Fruit fly (Drosophila melanogaster) whole organism, embryonic: Measurements from ENCODE around the gene CG12171.
A peak's percentile ranks its signal among the peaks of the same experiment; 100 is the strongest.

Source experiments
- CG12155 ChIP-seq: fragments of 200-800 bp; sonication (Bioruptor generic); optimal IDR thresholded peaks from 3 replicates; lab custom pipeline; 2016; ENCODE audit warnings: missing biosample characterization, missing genetic modification characterization
- CG13424 ChIP-seq: fragments of 200-800 bp; sonication (Bioruptor generic); optimal IDR thresholded peaks from 2 replicates; lab custom pipeline; 2019; ENCODE audit warnings: missing biosample characterization, mild to moderate bottlenecking, missing genetic modification characterization, moderate library complexity
- CG14014 ChIP-seq: fragments of 200-800 bp; sonication (Bioruptor generic); IDR thresholded peaks from 2 replicates; pipeline ENCODE4 v1.3.6; 2022; ENCODE audit warnings: missing biosample characterization, missing genetic modification characterization
- CG14441 ChIP-seq: fragments of 200-800 bp; sonication (Bioruptor generic); IDR thresholded peaks from 2 replicates; pipeline ENCODE4 v1.3.6; 2022; ENCODE audit warnings: missing biosample characterization, missing genetic modification characterization
- CG1529 ChIP-seq: fragments of 200-800 bp; sonication (Bioruptor generic); optimal IDR thresholded peaks from 3 replicates; lab custom pipeline; 2018; ENCODE audit warnings: missing biosample characterization, missing genetic modification characterization
- CG15601 ChIP-seq: fragments of 200-800 bp; sonication (Bioruptor generic); optimal IDR thresholded peaks from 3 replicates; lab custom pipeline; 2019; ENCODE audit warnings: missing biosample characterization, mild to moderate bottlenecking, missing genetic modification characterization, moderate library complexity
- CG16815 ChIP-seq: fragments of 200-800 bp; sonication (Bioruptor generic); optimal IDR thresholded peaks from 3 replicates; lab custom pipeline; 2017; ENCODE audit warnings: missing biosample characterization, mild to moderate bottlenecking, missing genetic modification characterization
- CG16863 ChIP-seq: fragments of 200-800 bp; sonication (Bioruptor generic); optimal IDR thresholded peaks from 3 replicates; lab custom pipeline; 2016; ENCODE audit warnings: missing biosample characterization, missing genetic modification characterization
- CG17328 ChIP-seq: fragments of 200-800 bp; sonication (Bioruptor generic); IDR thresholded peaks from 2 replicates; pipeline ENCODE4 v1.3.6; 2022; ENCODE audit warnings: missing biosample characterization, missing genetic modification characterization
- CG18619 ChIP-seq: fragments of 200-800 bp; sonication (Bioruptor generic); optimal IDR thresholded peaks from 3 replicates; lab custom pipeline; 2017; ENCODE audit warnings: missing biosample characterization, mild to moderate bottlenecking, missing genetic modification characterization
- CG18764 ChIP-seq: fragments of 200-800 bp; sonication (Bioruptor generic); optimal IDR thresholded peaks from 3 replicates; lab custom pipeline; 2016; ENCODE audit warnings: missing biosample characterization, missing genetic modification characterization
- CG2678 ChIP-seq: fragments of 200-800 bp; sonication (Bioruptor generic); optimal IDR thresholded peaks from 3 replicates; lab custom pipeline; 2019; ENCODE audit warnings: missing biosample characterization, mild to moderate bottlenecking, missing genetic modification characterization, moderate library complexity
- CG2889 ChIP-seq: fragments of 200-800 bp; sonication (Bioruptor generic); IDR thresholded peaks from 3 replicates; pipeline ENCODE4 v1.3.6; 2022; ENCODE audit warnings: missing biosample characterization, missing genetic modification characterization
- CG32772 ChIP-seq: fragments of 200-800 bp; sonication (Bioruptor generic); IDR thresholded peaks from 2 replicates; pipeline ENCODE4 v1.3.6; 2022; ENCODE audit warnings: missing biosample characterization, missing genetic modification characterization
- CG33213 ChIP-seq: fragments of 200-800 bp; sonication (Bioruptor generic); optimal IDR thresholded peaks from 3 replicates; lab custom pipeline; 2016; ENCODE audit warnings: missing biosample characterization, missing genetic modification characterization
- CG34376 ChIP-seq: fragments of 200-800 bp; sonication (Bioruptor generic); optimal IDR thresholded peaks from 2 replicates; lab custom pipeline; 2018; ENCODE audit warnings: missing biosample characterization, mild to moderate bottlenecking, missing genetic modification characterization
- CG4424 ChIP-seq: fragments of 200-800 bp; sonication (Bioruptor generic); optimal IDR thresholded peaks from 3 replicates; lab custom pipeline; 2016; ENCODE audit warnings: missing biosample characterization, missing genetic modification characterization
- CG7987 ChIP-seq: fragments of 200-800 bp; sonication (Bioruptor generic); optimal IDR thresholded peaks from 2 replicates; lab custom pipeline; 2018; ENCODE audit warnings: missing biosample characterization, mild to moderate bottlenecking, missing genetic modification characterization, moderate library complexity
- CG8478 ChIP-seq: fragments of >200 bp; optimal IDR thresholded peaks from 2 replicates; lab custom pipeline; 2018
- CHES-1-like ChIP-seq: fragments of 200-800 bp; sonication (Bioruptor generic); optimal IDR thresholded peaks from 2 replicates; lab custom pipeline; 2016; ENCODE audit warnings: missing biosample characterization, missing genetic modification characterization
- Dbx ChIP-seq: fragments of 200-800 bp; sonication (Bioruptor generic); IDR thresholded peaks from 3 replicates; pipeline ENCODE4 v1.3.6; 2022; ENCODE audit warnings: missing biosample characterization, missing genetic modification characterization
- Dek ChIP-seq: fragments of 200-800 bp; sonication (Bioruptor generic); optimal IDR thresholded peaks from 3 replicates; lab custom pipeline; 2019; ENCODE audit warnings: missing biosample characterization, mild to moderate bottlenecking, missing genetic modification characterization, moderate library complexity
- Dip2 ChIP-seq: fragments of 200-800 bp; sonication (Bioruptor generic); IDR thresholded peaks from 2 replicates; pipeline ENCODE4 v1.3.6; 2022; ENCODE audit warnings: missing biosample characterization, missing genetic modification characterization
- Drgx ChIP-seq: fragments of 200-800 bp; sonication (Bioruptor generic); IDR thresholded peaks from 2 replicates; pipeline ENCODE4 v1.3.6; 2022; ENCODE audit warnings: missing biosample characterization, missing genetic modification characterization
- E2f2 ChIP-seq: fragments of 200-800 bp; sonication (Bioruptor generic); IDR thresholded peaks from 2 replicates; pipeline ENCODE4 v1.3.6; 2022; ENCODE audit warnings: missing biosample characterization, missing genetic modification characterization
- Eip74EF ChIP-seq, 2 experiments: fragments of 200-800 bp in 1 of 2; fragments of >200 bp in 1 of 2; sonication (Bioruptor generic) in 1 of 2; optimal IDR thresholded peaks; 2 replicates each; lab custom pipeline; 2017 to 2019; ENCODE audit warnings: missing biosample characterization in 2 of 2, missing genetic modification characterization in 2 of 2, mild to moderate bottlenecking in 1 of 2, moderate library complexity in 1 of 2
- HmgD ChIP-seq: fragments of 200-800 bp; sonication (Bioruptor generic); optimal IDR thresholded peaks from 3 replicates; lab custom pipeline; 2016; ENCODE audit warnings: missing biosample characterization, missing genetic modification characterization
- MESR4 ChIP-seq: fragments of 200-800 bp; sonication (Bioruptor generic); optimal IDR thresholded peaks from 2 replicates; lab custom pipeline; 2018; ENCODE audit warnings: missing biosample characterization, mild to moderate bottlenecking, missing genetic modification characterization, moderate library complexity
- Max ChIP-seq: fragments of 200-800 bp; sonication (Bioruptor generic); optimal IDR thresholded peaks from 2 replicates; lab custom pipeline; 2016; ENCODE audit warnings: missing biosample characterization, mild to moderate bottlenecking, missing genetic modification characterization
- NK7.1 ChIP-seq: fragments of 200-800 bp; sonication (Bioruptor generic); optimal IDR thresholded peaks from 3 replicates; lab custom pipeline; 2016; ENCODE audit warnings: missing biosample characterization, missing genetic modification characterization
- Poxn ChIP-seq: fragments of 200-800 bp; sonication (Bioruptor generic); IDR thresholded peaks from 2 replicates; pipeline ENCODE4 v1.3.6; 2022; ENCODE audit warnings: missing biosample characterization, missing genetic modification characterization
- Sox100B ChIP-seq: fragments of 200-800 bp; sonication (Bioruptor generic); optimal IDR thresholded peaks from 3 replicates; lab custom pipeline; 2018; ENCODE audit warnings: missing biosample characterization, mild to moderate bottlenecking, missing genetic modification characterization
- Spps ChIP-seq: fragments of 200-800 bp; sonication (Bioruptor generic); optimal IDR thresholded peaks from 2 replicates; lab custom pipeline; 2018; ENCODE audit warnings: missing biosample characterization, mild to moderate bottlenecking, missing genetic modification characterization
- Usf ChIP-seq: fragments of 200-800 bp; sonication (Bioruptor generic); optimal IDR thresholded peaks from 2 replicates; lab custom pipeline; 2017; ENCODE audit warnings: missing genotype, missing biosample characterization, missing genetic modification characterization
- ab ChIP-seq: fragments of 200-800 bp; sonication (Bioruptor generic); optimal IDR thresholded peaks from 2 replicates; lab custom pipeline; 2016; ENCODE audit warnings: missing biosample characterization, missing genetic modification characterization
- chn ChIP-seq: fragments of 200-800 bp; sonication (Bioruptor generic); optimal IDR thresholded peaks from 2 replicates; lab custom pipeline; 2016; ENCODE audit warnings: missing biosample characterization, missing genetic modification characterization
- ci ChIP-seq: fragments of 200-800 bp; sonication (Bioruptor generic); IDR thresholded peaks from 3 replicates; pipeline ENCODE4 v1.3.6; 2022; ENCODE audit warnings: missing biosample characterization, missing genetic modification characterization
- disco-r ChIP-seq: fragments of 200-800 bp; sonication (Bioruptor generic); optimal IDR thresholded peaks from 2 replicates; lab custom pipeline; 2016; ENCODE audit warnings: missing biosample characterization, missing genetic modification characterization
- dmrt99B ChIP-seq: fragments of 200-800 bp; sonication (Bioruptor generic); optimal IDR thresholded peaks from 2 replicates; lab custom pipeline; 2018; ENCODE audit warnings: missing biosample characterization, mild to moderate bottlenecking, missing genetic modification characterization, moderate library complexity
- luna ChIP-seq: fragments of 200-800 bp; sonication (Bioruptor generic); optimal IDR thresholded peaks from 2 replicates; lab custom pipeline; 2016; ENCODE audit warnings: missing biosample characterization, missing genetic modification characterization
- mirr ChIP-seq: fragments of 200-800 bp; sonication (Bioruptor generic); optimal IDR thresholded peaks from 3 replicates; lab custom pipeline; 2018; ENCODE audit warnings: missing biosample characterization, mild to moderate bottlenecking, missing genetic modification characterization
- mld ChIP-seq: fragments of 200-800 bp; sonication (Bioruptor generic); IDR thresholded peaks from 3 replicates; pipeline ENCODE4 v1.3.6; 2022; ENCODE audit warnings: missing biosample characterization, missing genetic modification characterization; ENCODE audit not compliant: partially characterized antibody
- nau ChIP-seq: fragments of 200-800 bp; sonication (Bioruptor generic); optimal IDR thresholded peaks from 3 replicates; lab custom pipeline; 2017; ENCODE audit warnings: missing biosample characterization, mild to moderate bottlenecking, missing genetic modification characterization, missing genetic modification reagents
- nerfin-1 ChIP-seq: fragments of 200-800 bp; sonication (Bioruptor generic); optimal IDR thresholded peaks from 3 replicates; lab custom pipeline; 2019; ENCODE audit warnings: missing biosample characterization, mild to moderate bottlenecking, missing genetic modification characterization, moderate library complexity
- pros ChIP-seq: fragments of 200-800 bp; sonication (Bioruptor generic); optimal IDR thresholded peaks from 3 replicates; lab custom pipeline; 2019; ENCODE audit warnings: missing biosample characterization, mild to moderate bottlenecking, missing genetic modification characterization, moderate library complexity
- sens ChIP-seq: fragments of 200-800 bp; sonication (Bioruptor generic); peaks from one replicate; lab custom pipeline; 2016; ENCODE audit warnings: missing biosample characterization, missing genetic modification characterization
- sima ChIP-seq: fragments of 200-800 bp; sonication (Bioruptor generic); optimal IDR thresholded peaks from 2 replicates; lab custom pipeline; 2016; ENCODE audit warnings: missing biosample characterization, missing genetic modification characterization
- tup ChIP-seq: fragments of 200-800 bp; sonication (Bioruptor generic); optimal IDR thresholded peaks from 2 replicates; lab custom pipeline; 2016; ENCODE audit warnings: missing biosample characterization, mild to moderate bottlenecking, missing genetic modification characterization, moderate library complexity
- tx ChIP-seq: fragments of 200-800 bp; sonication (Bioruptor generic); optimal IDR thresholded peaks from 2 replicates; lab custom pipeline; 2016; ENCODE audit warnings: missing biosample characterization, missing genetic modification characterization
- wdn ChIP-seq: fragments of 200-800 bp; sonication (Bioruptor generic); IDR thresholded peaks from 2 replicates; pipeline ENCODE4 v1.3.6; 2022; ENCODE audit warnings: missing biosample characterization, missing genetic modification characterization
- yki ChIP-seq: fragments of >200 bp; optimal IDR thresholded peaks from 3 replicates; lab custom pipeline; 2018
- zen2 ChIP-seq: fragments of 200-800 bp; sonication (Bioruptor generic); IDR thresholded peaks from 3 replicates; pipeline ENCODE4 v1.3.6; 2022; ENCODE audit warnings: missing biosample characterization, missing genetic modification characterization; ENCODE audit not compliant: partially characterized antibody

The CG12171 gene

dm6 chr3R:5606477-5606876 is 26.9 kb upstream of the CG12171 start, which contains the start of gene asl (continued):
- TF ChIP-seq sens (GFP tag; lab: Kevin White, UChicago) (peak; percentile 93), CG12155 (GFP tag; lab: Kevin White, UChicago) (peak; percentile 63), CG18619 (GFP tag; lab: Kevin White, UChicago) (peak; percentile 56), Dek (peak; percentile 7), CHES-1-like (GFP tag; lab: Kevin White, UChicago) (peak; percentile 58), CG16815 (GFP tag; lab: Kevin White, UChicago) (peak; percentile 39), pros (no peak), luna (no peak), CG34376 (GFP tag; lab: Kevin White, UChicago) (peak; percentile 55), nau (GFP tag; lab: Kevin White, UChicago) (no peak), mld (GFP tag; lab: Robert Waterston, UW) (no peak), zen2 (GFP tag; lab: Robert Waterston, UW) (no peak), CG16863 (peak; percentile 34), MESR4 (GFP tag; lab: Kevin White, UChicago) (peak; percentile 58), CG18764 (GFP tag; lab: Kevin White, UChicago) (peak; percentile 63), yki (lab: Kevin White, UChicago) (no peak), CG7987 (GFP tag; lab: Kevin White, UChicago) (peak; percentile 38), Spps (peak; percentile 26), Max (GFP tag; lab: Kevin White, UChicago) (peak; percentile 57), sima (GFP tag; lab: Kevin White, UChicago) (no peak), CG14014 (GFP tag; lab: Robert Waterston, UW) (peak; percentile 57; the same call in 1 of the 2 replicates), ci (GFP tag; lab: Robert Waterston, UW) (0 out of 3 replicates have a peak, but pooled peaks have one; percentile 44), CG2889 (GFP tag; lab: Robert Waterston, UW) (no peak), chn (GFP tag; lab: Kevin White, UChicago) (peak; percentile 76), disco-r (peak; percentile 54), tup (GFP tag; lab: Kevin White, UChicago) (peak; percentile 9), tx (GFP tag; lab: Kevin White, UChicago) (peak; percentile 35), HmgD (no peak), CG15601 (tag; lab: Kevin White, UChicago) (peak; percentile 70), CG17328 (GFP tag; lab: Robert Waterston, UW) (peak; percentile 57), Dip2 (GFP tag; lab: Robert Waterston, UW) (no peak), Usf (GFP tag; lab: Kevin White, UChicago) (no peak), E2f2 (GFP tag; lab: Robert Waterston, UW) (peak; percentile 84), ab (GFP tag; lab: Kevin White, UChicago) (no peak), CG4424 (GFP tag; lab: Kevin White, UChicago) (peak; percentile 75), CG2678 (tag; lab: Kevin White, UChicago) (no peak), CG1529 (GFP tag; lab: Kevin White, UChicago) (no peak), NK7.1 (GFP tag; lab: Kevin White, UChicago) (no peak), nerfin-1 (peak; percentile 67), Poxn (no peak), mirr (GFP tag; lab: Kevin White, UChicago) (no peak), CG33213 (GFP tag; lab: Kevin White, UChicago) (peak; percentile 66), Sox100B (GFP tag; lab: Kevin White, UChicago) (no peak), Dbx (peak; percentile 57; the same call in 1 of the 3 replicates), CG14441 (GFP tag; lab: Robert Waterston, UW) (peak; percentile 58; the same call in 1 of the 2 replicates), CG8478 (lab: Kevin White, UChicago) (no peak), dmrt99B (tag; lab: Kevin White, UChicago) (no peak), Eip74EF (GFP tag; optimal IDR thresholded peaks at IDR 0.05; lab: Kevin White, UChicago) (peak in 1 of 2 experiments; percentile 88), CG13424 (tag; lab: Kevin White, UChicago) (peak; percentile 79), CG32772 (GFP tag; lab: Robert Waterston, UW) (0 out of 2 replicates have a peak, but pooled peaks have one; percentile 11), wdn (GFP tag; lab: Robert Waterston, UW) (no peak), Drgx (GFP tag; lab: Robert Waterston, UW) (peak; percentile 34; the same call in 1 of the 2 replicates)
